Fruit fly (Drosophila melanogaster) whole organism, prepupa: Measurements from ENCODE around the gene CG7564.

Experiments used
- Blimp-1 ChIP-seq: fragments of 200-800 bp; sonication (Bioruptor generic); optimal IDR thresholded peaks from 3 replicates; lab custom pipeline; 2017; ENCODE audit warnings: missing biosample characterization, missing genetic modification characterization, mild to moderate bottlenecking, moderate library complexity, missing genetic modification reagents
- CG10631 ChIP-seq: fragments of 200-800 bp; sonication (Bioruptor generic); optimal IDR thresholded peaks from 2 replicates; lab custom pipeline; 2016; ENCODE audit warnings: missing biosample characterization, missing genetic modification characterization
- CG10669 ChIP-seq: fragments of 200-800 bp; sonication (Bioruptor generic); optimal IDR thresholded peaks from 3 replicates; lab custom pipeline; 2018; ENCODE audit warnings: missing biosample characterization, mild to moderate bottlenecking, missing genetic modification characterization, moderate library complexity
- CG11294 ChIP-seq: fragments of 200-800 bp; sonication (Bioruptor generic); IDR thresholded peaks from 2 replicates; pipeline ENCODE4 v1.3.6; 2022; ENCODE audit warnings: missing biosample characterization, missing genetic modification characterization
- CG11762 ChIP-seq: fragments of 200-800 bp; sonication (Bioruptor generic); optimal IDR thresholded peaks from 3 replicates; lab custom pipeline; 2016; ENCODE audit warnings: missing biosample characterization, missing genetic modification characterization; ENCODE audit not compliant: insufficient read depth
- CG15336 ChIP-seq: fragments of 200-800 bp; sonication (Bioruptor generic); IDR thresholded peaks from 2 replicates; pipeline ENCODE4 v1.3.6; 2022; ENCODE audit warnings: missing biosample characterization, missing genetic modification characterization
- CG16779 ChIP-seq: fragments of 200-800 bp; sonication (Bioruptor generic); optimal IDR thresholded peaks from 3 replicates; lab custom pipeline; 2017; ENCODE audit warnings: missing biosample characterization, mild to moderate bottlenecking, missing genetic modification characterization
- CG32006 ChIP-seq: fragments of 200-800 bp; sonication (Bioruptor generic); optimal IDR thresholded peaks from 3 replicates; lab custom pipeline; 2017; ENCODE audit warnings: missing biosample characterization, mild to moderate bottlenecking, missing genetic modification characterization
- CG34406 ChIP-seq: fragments of 200-800 bp; sonication (Bioruptor generic); optimal IDR thresholded peaks from 3 replicates; lab custom pipeline; 2016; ENCODE audit warnings: missing biosample characterization, missing genetic modification characterization
- CG3919 ChIP-seq: fragments of 200-800 bp; sonication (Bioruptor generic); optimal IDR thresholded peaks from 3 replicates; lab custom pipeline; 2016; ENCODE audit warnings: missing biosample characterization, missing genetic modification characterization
- CG6163 ChIP-seq: fragments of 200-800 bp; sonication (Bioruptor generic); IDR thresholded peaks from 3 replicates; pipeline ENCODE4 v1.3.6; 2022; ENCODE audit warnings: missing biosample characterization, missing genetic modification characterization
- CG6276 ChIP-seq: fragments of 200-800 bp; sonication (Bioruptor generic); optimal IDR thresholded peaks from 2 replicates; lab custom pipeline; 2017; ENCODE audit warnings: missing biosample characterization, mild to moderate bottlenecking, missing genetic modification characterization
- CG6808 ChIP-seq: fragments of 200-800 bp; sonication (Bioruptor generic); optimal IDR thresholded peaks from 3 replicates; lab custom pipeline; 2017; ENCODE audit warnings: missing biosample characterization, missing genetic modification characterization, mild to moderate bottlenecking, moderate library complexity, missing genetic modification reagents
- CG6854 ChIP-seq: fragments of 200-800 bp; sonication (Bioruptor generic); optimal IDR thresholded peaks from 2 replicates; lab custom pipeline; 2017; ENCODE audit warnings: missing biosample characterization, mild to moderate bottlenecking, missing genetic modification characterization
- CG8119 ChIP-seq: fragments of 200-800 bp; sonication (Bioruptor generic); IDR thresholded peaks from 3 replicates; pipeline ENCODE4 v1.3.6; 2022; ENCODE audit warnings: missing biosample characterization, missing genetic modification characterization
- CG8319 ChIP-seq: fragments of 200-800 bp; sonication (Bioruptor generic); optimal IDR thresholded peaks from 3 replicates; lab custom pipeline; 2016; ENCODE audit warnings: missing biosample characterization, missing genetic modification characterization
- CG8632 ChIP-seq: fragments of 200-800 bp; sonication (Bioruptor generic); optimal IDR thresholded peaks from 3 replicates; lab custom pipeline; 2016; ENCODE audit warnings: missing biosample characterization, missing genetic modification characterization
- Eip75B ChIP-seq: fragments of 200-800 bp; sonication (Bioruptor generic); optimal IDR thresholded peaks from 3 replicates; lab custom pipeline; 2016; ENCODE audit warnings: missing biosample characterization, missing genetic modification characterization
- Eip78C ChIP-seq: fragments of 200-800 bp; sonication (Bioruptor generic); peaks from one replicate; lab custom pipeline; 2016; ENCODE audit warnings: missing biosample characterization, missing genetic modification characterization
- Eip93F ChIP-seq: fragments of 200-800 bp; sonication (Bioruptor generic); optimal IDR thresholded peaks from 2 replicates; lab custom pipeline; 2016; ENCODE audit warnings: missing biosample characterization, mild to moderate bottlenecking, missing genetic modification characterization
- Gug ChIP-seq: fragments of 200-800 bp; sonication (Bioruptor generic); IDR thresholded peaks from 2 replicates; pipeline ENCODE4 v1.3.6; 2022; ENCODE audit warnings: missing biosample characterization, missing genetic modification characterization
- Hr38 ChIP-seq: sonication (Bioruptor generic); optimal IDR thresholded peaks from 2 replicates; lab custom pipeline; 2016; ENCODE audit warnings: missing biosample characterization, missing genetic modification characterization
- Hr4 ChIP-seq: fragments of 200-800 bp; sonication (Bioruptor generic); optimal IDR thresholded peaks from 3 replicates; lab custom pipeline; 2016; ENCODE audit warnings: missing biosample characterization, missing genetic modification characterization
- Lpt ChIP-seq: fragments of 200-800 bp; sonication (Bioruptor generic); optimal IDR thresholded peaks from 3 replicates; lab custom pipeline; 2016; ENCODE audit warnings: missing biosample characterization, missing genetic modification characterization
- Met ChIP-seq: fragments of 200-800 bp; sonication (Bioruptor generic); optimal IDR thresholded peaks from 3 replicates; lab custom pipeline; 2016; ENCODE audit warnings: missing biosample characterization, missing genetic modification characterization
- OdsH ChIP-seq: fragments of 200-800 bp; sonication (Bioruptor generic); optimal IDR thresholded peaks from 3 replicates; lab custom pipeline; 2016; ENCODE audit warnings: missing biosample characterization, missing genetic modification characterization
- Sox14 ChIP-seq: fragments of 200-800 bp; sonication (Bioruptor generic); optimal IDR thresholded peaks from 3 replicates; lab custom pipeline; 2016; ENCODE audit warnings: missing biosample characterization, missing genetic modification characterization
- achi ChIP-seq: fragments of 200-800 bp; sonication (Bioruptor generic); optimal IDR thresholded peaks from 3 replicates; lab custom pipeline; 2016; ENCODE audit warnings: missing biosample characterization, missing genetic modification characterization
- acj6 ChIP-seq: fragments of 200-800 bp; sonication (Bioruptor generic); optimal IDR thresholded peaks from 3 replicates; lab custom pipeline; 2016; ENCODE audit warnings: missing biosample characterization, missing genetic modification characterization
- dac ChIP-seq: fragments of 200-800 bp; sonication (Bioruptor generic); optimal IDR thresholded peaks from 2 replicates; lab custom pipeline; 2017; ENCODE audit warnings: missing biosample characterization, mild to moderate bottlenecking, missing genetic modification characterization
- dsx ChIP-seq: fragments of 200-800 bp; optimal IDR thresholded peaks from 3 replicates; lab custom pipeline; 2019; ENCODE audit warnings: missing biosample characterization, mild to moderate bottlenecking, missing genetic modification characterization, moderate library complexity; ENCODE audit not compliant: poor library complexity, severe bottlenecking
- eg ChIP-seq: fragments of 200-800 bp; sonication (Bioruptor generic); IDR thresholded peaks from 3 replicates; pipeline ENCODE4 v1.3.6; 2022; ENCODE audit warnings: missing biosample characterization, missing genetic modification characterization
- lz ChIP-seq: fragments of 200-800 bp; sonication (Bioruptor generic); optimal IDR thresholded peaks from 3 replicates; lab custom pipeline; 2016; ENCODE audit warnings: missing biosample characterization, missing genetic modification characterization
- net ChIP-seq: fragments of 200-800 bp; sonication (Bioruptor generic); optimal IDR thresholded peaks from 3 replicates; lab custom pipeline; 2016; ENCODE audit warnings: missing biosample characterization, missing genetic modification characterization
- pdm3 ChIP-seq: fragments of 200-800 bp; sonication (Bioruptor generic); optimal IDR thresholded peaks from 3 replicates; lab custom pipeline; 2016; ENCODE audit warnings: missing biosample characterization, missing genetic modification characterization
- salr ChIP-seq, 2 experiments: fragments of 200-800 bp; sonication (Bioruptor generic); optimal IDR thresholded peaks; 3 replicates each; lab custom pipeline; 2016 to 2018; ENCODE audit warnings: missing biosample characterization in 2 of 2, missing genetic modification characterization in 2 of 2, mild to moderate bottlenecking in 1 of 2
- ss ChIP-seq, 2 experiments: fragments of 200-800 bp; sonication (Bioruptor generic); optimal IDR thresholded peaks; 2 replicates in 1 of 2; 3 replicates in 1 of 2; lab custom pipeline; 2017 to 2018; ENCODE audit warnings: mild to moderate bottlenecking in 2 of 2, missing biosample characterization in 2 of 2, missing genetic modification characterization in 2 of 2, moderate library complexity in 1 of 2

CG7564 gene

dm6 chr3L:17502235-17502634 is 11.9 kb upstream of the CG7564 start (continued):
- no peak for TF ChIP-seq CG11294 (GFP tag; lab: Robert Waterston, UW)
- peak; percentile 88 for TF ChIP-seq lz (GFP tag; lab: Kevin White, UChicago)
- TF ChIP-seq Blimp-1 (GFP tag; lab: Kevin White, UChicago): peak; percentile 55
- 0 out of 3 replicates have a peak, but pooled peaks have one; percentile 31 for TF ChIP-seq CG8119 (GFP tag; lab: Robert Waterston, UW)
- TF ChIP-seq CG6854: peak; percentile 10
- TF ChIP-seq CG6808: peak; percentile 1
- no peak for TF ChIP-seq ss (GFP tag; optimal IDR thresholded peaks at IDR 0.05; lab: Kevin White, UChicago)
- peak; percentile 23 for TF ChIP-seq Lpt (GFP tag; lab: Kevin White, UChicago)
- no peak for TF ChIP-seq Hr38 (GFP tag; lab: Kevin White, UChicago)
- TF ChIP-seq Eip93F: peak; percentile 55
- no peak for TF ChIP-seq dac (GFP tag; lab: Kevin White, UChicago)
- TF ChIP-seq CG32006 (GFP tag; lab: Kevin White, UChicago): peak; percentile 38
- peak; percentile 80 for TF ChIP-seq Sox14 (GFP tag; lab: Kevin White, UChicago)
- no peak for TF ChIP-seq dsx (GFP tag; lab: Kevin White, UChicago)
- peak; percentile 80 for TF ChIP-seq Eip75B (GFP tag; lab: Kevin White, UChicago)
- TF ChIP-seq CG15336 (GFP tag; lab: Robert Waterston, UW): peak; percentile 71
- peak; percentile 65 for TF ChIP-seq CG8632 (GFP tag; lab: Kevin White, UChicago)
- no peak for TF ChIP-seq CG16779 (tag; lab: Kevin White, UChicago)
- TF ChIP-seq CG34406: peak; percentile 69
- TF ChIP-seq CG8319: peak; percentile 54
- no peak for TF ChIP-seq Gug (GFP tag; lab: Robert Waterston, UW)
- TF ChIP-seq, all 60 proteins: peak for 43

DNA sequence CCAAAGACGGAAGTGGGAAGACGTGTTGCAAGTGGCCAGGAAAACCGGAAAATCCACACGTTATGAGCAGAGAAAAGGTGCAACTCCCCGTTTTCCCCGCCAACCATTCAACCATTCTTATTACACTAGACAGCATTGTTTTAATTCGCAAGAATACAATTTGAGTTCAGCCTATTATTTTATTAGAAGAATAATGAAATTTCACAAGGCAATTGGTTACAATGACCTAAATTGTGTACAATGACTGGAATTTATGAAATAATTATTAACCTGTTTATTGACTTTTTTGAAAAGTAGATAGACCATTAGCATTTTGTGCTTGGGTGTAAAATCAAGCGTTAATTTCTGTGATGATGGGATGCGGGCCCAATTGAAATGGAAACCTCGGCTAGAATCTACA is 9.6 kb upstream of the CG7564 start:
- TF ChIP-seq CG6276 (GFP tag; lab: Kevin White, UChicago) (peak; percentile 13), CG32006 (GFP tag; lab: Kevin White, UChicago) (peak; percentile 29), eg (GFP tag; lab: Robert Waterston, UW) (peak; percentile 58), net (GFP tag; lab: Kevin White, UChicago) (no peak), CG3919 (GFP tag; lab: Kevin White, UChicago) (peak; percentile 15), salr (GFP tag; optimal IDR thresholded peaks at IDR 0.05; lab: Kevin White, UChicago) (peak in 1 of 2 experiments; percentile 51), Gug (GFP tag; lab: Robert Waterston, UW) (peak; percentile 15; the same call in 1 of the 2 replicates), Eip78C (peak; percentile 71), Hr4 (GFP tag; lab: Kevin White, UChicago) (peak; percentile 16), Sox14 (GFP tag; lab: Kevin White, UChicago) (peak; percentile 40), CG10631 (GFP tag; lab: Kevin White, UChicago) (peak; percentile 62), CG10669 (GFP tag; lab: Kevin White, UChicago) (no peak), CG8119 (GFP tag; lab: Robert Waterston, UW) (peak; percentile 58; the same call in 2 of the 3 replicates), CG6163 (GFP tag; lab: Robert Waterston, UW) (peak; percentile 58; the same call in 2 of the 3 replicates), Lpt (GFP tag; lab: Kevin White, UChicago) (peak; percentile 31), OdsH (GFP tag; lab: Kevin White, UChicago) (peak; percentile 11), Met (GFP tag; lab: Kevin White, UChicago) (no peak), CG15336 (GFP tag; lab: Robert Waterston, UW) (peak; percentile 61), pdm3 (GFP tag; lab: Kevin White, UChicago) (peak; percentile 36), Eip75B (GFP tag; lab: Kevin White, UChicago) (peak; percentile 38), achi (peak; percentile 29), dsx (GFP tag; lab: Kevin White, UChicago) (no peak), acj6 (GFP tag; lab: Kevin White, UChicago) (peak; percentile 11), CG11762 (GFP tag; lab: Kevin White, UChicago) (no peak)
